Fruit fly (Drosophila melanogaster): ENCODE data around the gene alph.

DNA sequence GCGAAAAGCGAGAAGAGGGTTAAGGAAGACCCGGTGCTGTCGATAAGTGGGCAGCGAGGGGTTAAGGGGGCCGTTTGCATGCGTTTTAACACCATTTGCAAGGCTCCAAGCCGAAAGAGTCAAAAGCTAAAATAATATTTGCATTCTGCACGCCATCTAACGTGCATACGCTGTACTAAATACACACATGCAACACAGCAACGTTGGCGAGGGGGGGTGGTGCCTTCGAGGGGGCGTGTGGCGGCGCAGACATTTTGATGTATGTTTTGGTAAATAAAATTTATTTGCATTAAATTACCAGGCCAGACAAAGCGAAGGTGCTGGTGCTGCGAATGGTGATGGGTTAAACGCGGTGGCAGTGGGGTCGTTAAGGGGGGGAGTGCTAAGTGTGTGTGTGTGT, 31.2 kb upstream of the alph start:
- no peak for TF ChIP-seq CG9727 (GFP tag; optimal IDR thresholded peaks at IDR 0.05)
- TF ChIP-seq hb (GFP tag; IDR thresholded peaks at IDR 0.05; ENCODE audit: partially characterized antibody), result no peak
- TF ChIP-seq CG15073 (GFP tag; optimal IDR thresholded peaks at IDR 0.05), result no peak
- no peak for TF ChIP-seq Elba2 (GFP tag; optimal IDR thresholded peaks at IDR 0.05)
- TF ChIP-seq crol (GFP tag; IDR thresholded peaks at IDR 0.05), result peak; percentile 66
- no peak for TF ChIP-seq Sox102F (GFP tag; optimal IDR thresholded peaks at IDR 0.05)
- no peak for TF ChIP-seq zen2 (GFP tag; IDR thresholded peaks at IDR 0.05; ENCODE audit: partially characterized antibody)
- TF ChIP-seq CG10959 (GFP tag; IDR thresholded peaks at IDR 0.05), result no peak
- no peak for TF ChIP-seq CG4730 (GFP tag; IDR thresholded peaks at IDR 0.05)
- TF ChIP-seq Usf (GFP tag; optimal IDR thresholded peaks at IDR 0.05), result no peak
- TF ChIP-seq CG1647 (GFP tag; optimal IDR thresholded peaks at IDR 0.05), result no peak

Data from whole organism, embryonic.